Fruit fly (Drosophila melanogaster): ENCODE data around the gene trn.

DNA sequence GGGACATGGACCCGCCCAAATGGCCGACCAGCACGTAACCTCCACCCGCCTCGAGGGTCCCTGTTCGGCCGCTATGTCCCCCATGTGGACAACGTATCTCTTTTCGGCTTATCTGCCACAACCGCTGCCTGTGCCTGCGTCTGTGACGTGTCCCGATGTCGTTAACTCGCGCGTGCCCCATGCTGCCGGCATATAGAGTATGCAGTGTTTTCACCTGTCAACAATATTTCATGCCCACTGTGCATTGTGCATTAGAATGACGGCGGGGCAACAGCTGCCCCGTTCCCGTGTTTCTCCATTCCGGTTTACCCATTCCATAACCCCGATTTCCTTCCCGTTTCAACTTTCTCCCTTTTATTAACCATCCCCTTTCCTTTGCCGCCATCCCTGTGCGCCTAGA lies 20.8 kb downstream of the trn start:
- no peak for TF ChIP-seq tgo (GFP tag; IDR thresholded peaks at IDR 0.05)
- no peak for TF ChIP-seq cas (GFP tag; IDR thresholded peaks at IDR 0.05)
- TF ChIP-seq dimm (GFP tag; IDR thresholded peaks at IDR 0.05), result no peak
- no peak for TF ChIP-seq CG11456 (GFP tag; IDR thresholded peaks at IDR 0.05)
- TF ChIP-seq ranshi (GFP tag; IDR thresholded peaks at IDR 0.05), result no peak
- no peak for TF ChIP-seq ham (GFP tag; IDR thresholded peaks at IDR 0.05)
- TF ChIP-seq z (GFP tag; IDR thresholded peaks at IDR 0.05), result no peak
- TF ChIP-seq sob (GFP tag; IDR thresholded peaks at IDR 0.05), result no peak
- no peak for TF ChIP-seq CG12391 (tag; optimal IDR thresholded peaks at IDR 0.05)
- no peak for TF ChIP-seq CG18764 (GFP tag; optimal IDR thresholded peaks at IDR 0.05)
